Worm (Caenorhabditis elegans) whole organism, mixed stage, embryonic: ENCODE measurements around the gene C17G10.10.

ENCODE experiments used
- M03D4.4 ChIP-seq: sonication (generic microtip); optimal IDR thresholded peaks from 2 replicates; lab custom pipeline; 2017; ENCODE audit warnings: mild to moderate bottlenecking, missing genetic modification characterization, missing compliant biosample characterization
- bed-3 ChIP-seq: fragments of 200-800 bp; sonication (Bioruptor generic); optimal IDR thresholded peaks from 3 replicates; lab custom pipeline; 2018; ENCODE audit warnings: mild to moderate bottlenecking, missing genetic modification characterization, moderate library complexity, missing compliant biosample characterization
- blmp-1 ChIP-seq: fragments of 150-350 bp; optimal IDR thresholded peaks from 2 replicates; lab custom pipeline; 2014; ENCODE audit warnings: missing biosample characterization, missing genetic modification characterization
- ceh-39 ChIP-seq: fragments of 150-350 bp; optimal IDR thresholded peaks from 2 replicates; lab custom pipeline; 2014; ENCODE audit warnings: missing biosample characterization, missing genetic modification characterization
- ceh-43 ChIP-seq: fragments of 200-800 bp; sonication (Bioruptor generic); optimal IDR thresholded peaks from 2 replicates; lab custom pipeline; 2018; ENCODE audit warnings: mild to moderate bottlenecking, missing genetic modification characterization, moderate library complexity, missing compliant biosample characterization
- ceh-83 ChIP-seq: fragments of 200-800 bp; sonication (Bioruptor generic); optimal IDR thresholded peaks from 2 replicates; lab custom pipeline; 2018; ENCODE audit warnings: mild to moderate bottlenecking, missing genetic modification characterization, missing compliant biosample characterization
- ces-1 ChIP-seq: fragments of 150-350 bp; optimal IDR thresholded peaks from 2 replicates; lab custom pipeline; 2014; ENCODE audit warnings: missing biosample characterization, missing genetic modification reagents, missing genetic modification characterization
- cnd-1 ChIP-seq: fragments of 200-800 bp; sonication (Bioruptor generic); optimal IDR thresholded peaks from 2 replicates; lab custom pipeline; 2018; ENCODE audit warnings: mild to moderate bottlenecking, missing genetic modification characterization, missing compliant biosample characterization
- drap-1 ChIP-seq: fragments of 200-800 bp; sonication (Bioruptor generic); optimal IDR thresholded peaks from 3 replicates; lab custom pipeline; 2018; ENCODE audit warnings: mild to moderate bottlenecking, missing genetic modification characterization, missing compliant biosample characterization
- elt-1 ChIP-seq: sonication (generic microtip); optimal IDR thresholded peaks from 2 replicates; lab custom pipeline; 2017; ENCODE audit warnings: missing genetic modification characterization, mild to moderate bottlenecking, missing compliant biosample characterization, antibody characterized with exemption, moderate library complexity, borderline replicate concordance; ENCODE audit not compliant: insufficient read depth
- elt-3 ChIP-seq: fragments of 150-350 bp; optimal IDR thresholded peaks from 2 replicates; lab custom pipeline; 2014; ENCODE audit warnings: missing biosample characterization, missing genetic modification characterization
- flh-1 ChIP-seq: fragments of 200-800 bp; sonication (Bioruptor generic); optimal IDR thresholded peaks from 2 replicates; lab custom pipeline; 2018; ENCODE audit warnings: mild to moderate bottlenecking, missing genetic modification characterization, moderate library complexity, missing compliant biosample characterization
- ham-2 ChIP-seq: fragments of 200-800 bp; sonication (Bioruptor generic); optimal IDR thresholded peaks from 2 replicates; lab custom pipeline; 2018; ENCODE audit warnings: mild to moderate bottlenecking, missing genetic modification characterization, missing compliant biosample characterization
- hlh-1 ChIP-seq: fragments of 150-350 bp; optimal IDR thresholded peaks from 2 replicates; lab custom pipeline; 2014; ENCODE audit warnings: missing biosample characterization, missing genetic modification reagents, missing genetic modification characterization
- lin-13 ChIP-seq: fragments of 150-350 bp; optimal IDR thresholded peaks from 2 replicates; lab custom pipeline; 2014; ENCODE audit warnings: missing biosample characterization, missing genetic modification characterization
- lin-32 ChIP-seq: fragments of 200-800 bp; sonication (Bioruptor generic); optimal IDR thresholded peaks from 2 replicates; lab custom pipeline; 2018; ENCODE audit warnings: mild to moderate bottlenecking, missing genetic modification characterization, missing compliant biosample characterization
- lsy-2 ChIP-seq: fragments of 150-350 bp; optimal IDR thresholded peaks from 2 replicates; lab custom pipeline; 2014; ENCODE audit warnings: missing biosample characterization, missing genetic modification characterization
- mab-5 ChIP-seq: fragments of 150-350 bp; optimal IDR thresholded peaks from 2 replicates; lab custom pipeline; 2014; ENCODE audit warnings: missing biosample characterization, missing genetic modification characterization
- mep-1 ChIP-seq: fragments of 150-350 bp; optimal IDR thresholded peaks from 2 replicates; lab custom pipeline; 2017; ENCODE audit warnings: missing biosample characterization, missing genetic modification reagents, missing genetic modification characterization, inconsistent platforms
- mls-2 ChIP-seq: sonication (generic microtip); optimal IDR thresholded peaks from 2 replicates; lab custom pipeline; 2016; ENCODE audit warnings: mild to moderate bottlenecking, missing genetic modification characterization, moderate library complexity, missing compliant biosample characterization
- nhr-12 ChIP-seq: fragments of 150-350 bp; optimal IDR thresholded peaks from 2 replicates; lab custom pipeline; 2014; ENCODE audit warnings: missing biosample characterization, missing genetic modification characterization
- nhr-2 ChIP-seq: fragments of 150-350 bp; optimal IDR thresholded peaks from 2 replicates; lab custom pipeline; 2014; ENCODE audit warnings: missing biosample characterization, missing genetic modification characterization
- nhr-237 ChIP-seq: fragments of 150-350 bp; optimal IDR thresholded peaks from 2 replicates; lab custom pipeline; 2014; ENCODE audit warnings: missing biosample characterization, missing genetic modification characterization
- nhr-28 ChIP-seq: fragments of 150-350 bp; optimal IDR thresholded peaks from 2 replicates; lab custom pipeline; 2014; ENCODE audit warnings: missing biosample characterization, missing genetic modification characterization
- nhr-76 ChIP-seq: sonication (generic microtip); optimal IDR thresholded peaks from 2 replicates; lab custom pipeline; 2017; ENCODE audit warnings: missing biosample characterization, missing genetic modification characterization
- sem-2 ChIP-seq: fragments of 200-800 bp; sonication (Bioruptor generic); optimal IDR thresholded peaks from 2 replicates; lab custom pipeline; 2018; ENCODE audit warnings: mild to moderate bottlenecking, missing genetic modification characterization, missing compliant biosample characterization
- snpc-4 ChIP-seq: fragments of 150-350 bp; optimal IDR thresholded peaks from 2 replicates; lab custom pipeline; 2014; ENCODE audit warnings: missing biosample characterization, missing genetic modification characterization
- sptf-1 ChIP-seq: sonication (generic microtip); optimal IDR thresholded peaks from 2 replicates; lab custom pipeline; 2017; ENCODE audit warnings: mild to moderate bottlenecking, missing genetic modification characterization, moderate library complexity, missing compliant biosample characterization
- tbx-8 ChIP-seq: fragments of 200-800 bp; sonication (Bioruptor generic); optimal IDR thresholded peaks from 2 replicates; lab custom pipeline; 2018; ENCODE audit warnings: mild to moderate bottlenecking, missing genetic modification characterization, moderate library complexity, missing compliant biosample characterization
- unc-120 ChIP-seq: sonication (generic microtip); optimal IDR thresholded peaks from 2 replicates; lab custom pipeline; 2017; ENCODE audit warnings: missing genetic modification characterization, missing compliant biosample characterization; ENCODE audit not compliant: poor library complexity, severe bottlenecking
- unc-39 ChIP-seq: fragments of 150-350 bp; optimal IDR thresholded peaks from 2 replicates; lab custom pipeline; 2014; ENCODE audit warnings: missing biosample characterization, missing genetic modification characterization
- zip-8 ChIP-seq: fragments of 150-350 bp; optimal IDR thresholded peaks from 2 replicates; lab custom pipeline; 2014; ENCODE audit warnings: missing biosample characterization, missing genetic modification characterization
- ztf-11 ChIP-seq: fragments of 150-350 bp; optimal IDR thresholded peaks from 2 replicates; lab custom pipeline; 2014; ENCODE audit warnings: missing biosample characterization, missing genetic modification characterization

Gene C17G10.10

ce11 chrII:5561392-5561791 lies 37.8 kb downstream of the C17G10.10 start, which contains the start of gene C17C3.3:
TSS of gene C17C3.3 (plus strand) at chrII:5561737.
- no peak for TF ChIP-seq tbx-8 (GFP tag; lab: Kevin White, UChicago)
- TF ChIP-seq ceh-43 (GFP tag; lab: Kevin White, UChicago) = no peak
- no peak for TF ChIP-seq sptf-1
- no peak for TF ChIP-seq drap-1 (GFP tag; lab: Kevin White, UChicago)
- TF ChIP-seq elt-3 (tag; lab: Kevin White, UChicago) = no peak
- TF ChIP-seq hlh-1 (tag; lab: Kevin White, UChicago) = no peak
- no peak for TF ChIP-seq sem-2 (GFP tag; lab: Kevin White, UChicago)
- no peak for TF ChIP-seq zip-8

ce11 chrII:5557134-5557533 lies 42.0 kb downstream of the C17G10.10 start:
- TF ChIP-seq sem-2 (GFP tag; lab: Kevin White, UChicago) (no peak), ham-2 (GFP tag; lab: Kevin White, UChicago) (no peak), nhr-12 (tag; lab: Kevin White, UChicago) (no peak), bed-3 (no peak), flh-1 (GFP tag; lab: Kevin White, UChicago) (no peak), mab-5 (no peak), ceh-83 (GFP tag; lab: Kevin White, UChicago) (no peak), hlh-1 (tag; lab: Kevin White, UChicago) (no peak), lin-32 (no peak), tbx-8 (GFP tag; lab: Kevin White, UChicago) (no peak), cnd-1 (tag; lab: Kevin White, UChicago) (no peak), zip-8 (no peak), nhr-28 (tag; lab: Kevin White, UChicago) (no peak), ces-1 (GFP tag; lab: Kevin White, UChicago) (no peak), drap-1 (GFP tag; lab: Kevin White, UChicago) (no peak), nhr-2 (no peak), elt-3 (tag; lab: Kevin White, UChicago) (no peak), ceh-39 (tag; lab: Kevin White, UChicago) (no peak)

ce11 chrII:5556431-5556830 lies 42.7 kb downstream of the C17G10.10 start, which contains the start of gene ins-11:
TSS of gene ins-11 (plus strand) at chrII:5556731.
- no peak for TF ChIP-seq sem-2 (GFP tag; lab: Kevin White, UChicago)
- no peak for TF ChIP-seq hlh-1 (tag; lab: Kevin White, UChicago)
- no peak for TF ChIP-seq mep-1 (tag; lab: Kevin White, UChicago)
- no peak for TF ChIP-seq ceh-43 (GFP tag; lab: Kevin White, UChicago)
- no peak for TF ChIP-seq sptf-1
- TF ChIP-seq nhr-28 (tag; lab: Kevin White, UChicago) = no peak
- TF ChIP-seq nhr-12 (tag; lab: Kevin White, UChicago) = no peak
- TF ChIP-seq ceh-39 (tag; lab: Kevin White, UChicago) = no peak
- no peak for TF ChIP-seq nhr-2
- TF ChIP-seq lsy-2 (tag; lab: Kevin White, UChicago) = no peak
- no peak for TF ChIP-seq elt-3 (tag; lab: Kevin White, UChicago)
- no peak for TF ChIP-seq drap-1 (GFP tag; lab: Kevin White, UChicago)
- no peak for TF ChIP-seq ceh-83 (GFP tag; lab: Kevin White, UChicago)
- no peak for TF ChIP-seq tbx-8 (GFP tag; lab: Kevin White, UChicago)
- no peak for TF ChIP-seq mls-2 (tag; lab: Kevin White, UChicago)
- no peak for TF ChIP-seq cnd-1 (tag; lab: Kevin White, UChicago)
- no peak for TF ChIP-seq nhr-76 (tag; lab: Kevin White, UChicago)
- TF ChIP-seq snpc-4 = no peak

- TF ChIP-seq unc-120 (tag; lab: Kevin White, UChicago) = no peak
Observed at ce11 chrII:5555522-5555921, 43.7 kb downstream of the C17G10.10 start.

ce11 chrII:5554788-5555187 lies 44.4 kb downstream of the C17G10.10 start:
- TF ChIP-seq drap-1 (GFP tag; lab: Kevin White, UChicago) = no peak
- no peak for TF ChIP-seq unc-39 (tag; lab: Kevin White, UChicago)
- TF ChIP-seq M03D4.4 (tag; lab: Kevin White, UChicago) = no peak
- no peak for TF ChIP-seq mab-5
- TF ChIP-seq flh-1 (GFP tag; lab: Kevin White, UChicago) = no peak

ce11 chrII:5554317-5554716 lies 44.9 kb downstream of the C17G10.10 start, which contains the start of gene ins-12:
TSS of gene ins-12 (plus strand) at chrII:5554617.
- TF ChIP-seq ceh-83 (GFP tag; lab: Kevin White, UChicago) = no peak
- no peak for TF ChIP-seq unc-120 (tag; lab: Kevin White, UChicago)
- TF ChIP-seq mep-1 (tag; lab: Kevin White, UChicago) = no peak
- no peak for TF ChIP-seq nhr-2
- no peak for TF ChIP-seq lin-13 (tag; lab: Kevin White, UChicago)
- TF ChIP-seq zip-8 = no peak
- no peak for TF ChIP-seq mab-5
- no peak for TF ChIP-seq ham-2 (GFP tag; lab: Kevin White, UChicago)
- TF ChIP-seq ceh-39 (tag; lab: Kevin White, UChicago) = no peak
- TF ChIP-seq blmp-1 (tag; lab: Kevin White, UChicago) = no peak
- TF ChIP-seq elt-1 (tag; lab: Kevin White, UChicago) = no peak
- no peak for TF ChIP-seq nhr-237 (tag; lab: Kevin White, UChicago)
- TF ChIP-seq bed-3 = no peak
- no peak for TF ChIP-seq cnd-1 (tag; lab: Kevin White, UChicago)
- TF ChIP-seq mls-2 (tag; lab: Kevin White, UChicago) = no peak
- no peak for TF ChIP-seq unc-39 (tag; lab: Kevin White, UChicago)
- TF ChIP-seq ztf-11 (tag; lab: Kevin White, UChicago) = no peak
- no peak for TF ChIP-seq sptf-1
- TF ChIP-seq nhr-12 (tag; lab: Kevin White, UChicago) = no peak
- TF ChIP-seq, all 35 proteins: peak for 0
